Worm (Caenorhabditis elegans) whole organism, early embryonic: ENCODE results near the gene fbxa-42.

Experiments used
- B0310.2 ChIP-seq: sonication (generic microtip); optimal IDR thresholded peaks from 2 replicates; lab custom pipeline; 2016; ENCODE audit warnings: mild to moderate bottlenecking, missing genetic modification characterization, missing compliant biosample characterization
- ama-1 ChIP-seq: fragments of 150-350 bp; optimal IDR thresholded peaks from 2 replicates; lab custom pipeline; 2014
- ceh-13 ChIP-seq: fragments of 200-800 bp; sonication (Bioruptor generic); optimal IDR thresholded peaks from 2 replicates; lab custom pipeline; 2018; ENCODE audit warnings: mild to moderate bottlenecking, missing genetic modification characterization, missing compliant biosample characterization
- ets-7 ChIP-seq: sonication (generic microtip); optimal IDR thresholded peaks from 2 replicates; lab custom pipeline; 2016; ENCODE audit warnings: missing genotype, missing genetic modification characterization, missing compliant biosample characterization
- flt-1 ChIP-seq: fragments of 200-800 bp; sonication (Bioruptor generic); IDR thresholded peaks from 2 replicates; pipeline ENCODE4 v1.3.6; 2022; ENCODE audit warnings: missing genetic modification characterization, missing compliant biosample characterization
- hmbx-1 ChIP-seq: sonication (generic microtip); optimal IDR thresholded peaks from 2 replicates; lab custom pipeline; 2016; ENCODE audit warnings: mild to moderate bottlenecking, missing genetic modification characterization, missing compliant biosample characterization
- hnd-1 ChIP-seq: sonication (generic microtip); optimal IDR thresholded peaks from 2 replicates; lab custom pipeline; 2016; ENCODE audit warnings: missing genetic modification characterization, missing compliant biosample characterization
- scrt-1 ChIP-seq: fragments of 200-800 bp; sonication (Bioruptor generic); IDR thresholded peaks from 2 replicates; pipeline ENCODE4 v1.3.6; 2022; ENCODE audit warnings: missing genetic modification characterization, missing compliant biosample characterization
- sea-1 ChIP-seq: fragments of 200-800 bp; sonication (Bioruptor generic); conservative IDR thresholded peaks from 2 replicates; pipeline ENCODE4 v1.3.6; 2022; ENCODE audit warnings: missing genetic modification characterization, missing compliant biosample characterization

ce11 chrIII:2239587-2240144 lies 21.6 kb downstream of the fbxa-42 start, which contains the start of gene C39B5.10:
- TF ChIP-seq ama-1 (no peak), ceh-13 (GFP tag; lab: Kevin White, UChicago) (no peak), sea-1 (no peak), ets-7 (no peak), flt-1 (GFP tag; lab: Robert Waterston, UW) (no peak), hnd-1 (tag; lab: Kevin White, UChicago) (no peak), B0310.2 (tag; lab: Kevin White, UChicago) (no peak), hmbx-1 (tag; lab: Kevin White, UChicago) (no peak), scrt-1 (no peak)
